Worm (Caenorhabditis elegans): ENCODE results near the gene R07B7.10.

DNA sequence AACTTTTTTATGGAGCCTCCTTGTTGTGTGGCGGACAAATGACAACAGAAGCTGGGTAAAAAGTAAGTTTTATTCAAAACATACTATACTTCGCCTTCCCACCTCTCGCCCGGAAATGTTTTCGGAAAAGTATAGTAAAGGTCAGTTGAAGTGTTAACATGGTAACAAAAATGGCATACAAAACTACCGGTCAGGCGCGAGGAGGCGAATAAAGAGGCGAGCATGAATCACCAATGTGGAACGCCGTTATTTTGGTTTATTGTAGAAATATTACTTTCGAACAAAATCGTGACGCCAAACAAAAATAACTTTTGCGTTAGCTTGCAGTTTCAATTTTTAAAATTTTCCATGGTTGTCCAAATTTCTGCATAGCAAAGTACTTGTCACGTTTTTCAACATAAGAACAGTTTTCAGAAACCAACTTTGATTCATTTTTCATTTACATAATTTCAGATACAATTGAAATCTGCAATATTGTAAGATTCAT is 34.6 kb downstream of the R07B7.10 start, which contains the start of gene C13C4.8:
- no peak for TF ChIP-seq tbx-11 (GFP tag; IDR thresholded peaks at IDR 0.05)
- no peak for TF ChIP-seq ama-1 (optimal IDR thresholded peaks at IDR 0.05)
- TF ChIP-seq hnd-1 (tag; optimal IDR thresholded peaks at IDR 0.05) = no peak
- TF ChIP-seq hmg-4 (GFP tag; optimal IDR thresholded peaks at IDR 0.05) = no peak
- no peak for TF ChIP-seq hmbx-1 (tag; optimal IDR thresholded peaks at IDR 0.05)
- TF ChIP-seq tbx-37 (GFP tag; conservative IDR thresholded peaks at IDR 0.05) = no peak
